Worm (Caenorhabditis elegans) whole organism, L1 larva: ENCODE measurements around the gene fbxb-119.

Experiments used
- Y116A8C.19 ChIP-seq: sonication (generic microtip); optimal IDR thresholded peaks from 2 replicates; lab custom pipeline; 2016; ENCODE audit warnings: missing compliant biosample characterization, missing genetic modification characterization, borderline replicate concordance
- aly-2 ChIP-seq: fragments of 150-350 bp; optimal IDR thresholded peaks from 2 replicates; lab custom pipeline; 2014; ENCODE audit warnings: missing biosample characterization, missing genetic modification characterization
- dpl-1 ChIP-seq, 3 experiments: fragments of 150-350 bp in 2 of 3; sonication (generic microtip) in 1 of 3; optimal IDR thresholded peaks; 2 replicates each; lab custom pipeline; 2014 to 2017; ENCODE audit warnings: missing biosample characterization in 3 of 3, missing genetic modification characterization in 3 of 3, missing genetic modification reagents in 3 of 3
- lsy-2 ChIP-seq, 2 experiments: fragments of 150-350 bp; optimal IDR thresholded peaks; 2 replicates each; lab custom pipeline; 2014; ENCODE audit warnings: missing biosample characterization in 2 of 2, missing genetic modification characterization in 2 of 2
- mdl-1 ChIP-seq, 2 experiments: fragments of 150-350 bp; optimal IDR thresholded peaks; 2 replicates each; lab custom pipeline; 2014 to 2017; ENCODE audit warnings: missing biosample characterization in 2 of 2, missing genetic modification characterization in 2 of 2, inconsistent platforms in 1 of 2
- nhr-237 ChIP-seq: fragments of 150-350 bp; optimal IDR thresholded peaks from 2 replicates; lab custom pipeline; 2014; ENCODE audit warnings: missing biosample characterization, missing genetic modification characterization
- nhr-90 ChIP-seq: sonication (generic microtip); optimal IDR thresholded peaks from 2 replicates; lab custom pipeline; 2016; ENCODE audit warnings: mild to moderate bottlenecking, missing genetic modification characterization, missing compliant biosample characterization; ENCODE audit not compliant: poor library complexity
- vab-15 ChIP-seq: sonication (generic microtip); optimal IDR thresholded peaks from 2 replicates; lab custom pipeline; 2017; ENCODE audit warnings: missing genotype, mild to moderate bottlenecking, missing genetic modification characterization, missing compliant biosample characterization

ce11 chrV:18350046-18350445 is 31.6 kb downstream of the fbxb-119 start, which contains the start of gene C08E8.3:
- TF ChIP-seq Y116A8C.19 (tag; lab: Kevin White, UChicago) (no peak), nhr-237 (tag; lab: Kevin White, UChicago) (no peak), dpl-1 (GFP tag; optimal IDR thresholded peaks at IDR 0.05; lab: Kevin White, UChicago) (no peak), lsy-2 (tag; optimal IDR thresholded peaks at IDR 0.05; lab: Kevin White, UChicago) (no peak), mdl-1 (tag; optimal IDR thresholded peaks at IDR 0.05; lab: Kevin White, UChicago) (no peak), nhr-90 (tag; lab: Kevin White, UChicago) (no peak), vab-15 (tag; lab: Kevin White, UChicago) (no peak), aly-2 (tag; lab: Kevin White, UChicago) (no peak)
